Worm (Caenorhabditis elegans): Measurements from ENCODE around the gene ogdh-1.

ce11 chrIV:4674322-4674721, 29.5 kb downstream of the ogdh-1 start:
- no peak for TF ChIP-seq madf-5 (GFP tag; IDR thresholded peaks at IDR 0.05)
- no peak for TF ChIP-seq zip-11 (GFP tag; IDR thresholded peaks at IDR 0.05)
- no peak for TF ChIP-seq unc-62 (GFP tag; optimal IDR thresholded peaks at IDR 0.05 in 1 of 2)
- TF ChIP-seq unc-62 (tag; optimal IDR thresholded peaks at IDR 0.05), result no peak
- no peak for TF ChIP-seq ceh-82 (tag; optimal IDR thresholded peaks at IDR 0.05)
- TF ChIP-seq snpc-4 (tag; optimal IDR thresholded peaks at IDR 0.05), result no peak
- no peak for TF ChIP-seq lin-39 (tag; optimal IDR thresholded peaks at IDR 0.05)
- TF ChIP-seq lin-13 (GFP tag; optimal IDR thresholded peaks at IDR 0.05), result no peak

All from whole organism, L4 larva.